Worm (Caenorhabditis elegans): Measurements from ENCODE around the gene F54C4.4.

The F54C4.4 gene

DNA sequence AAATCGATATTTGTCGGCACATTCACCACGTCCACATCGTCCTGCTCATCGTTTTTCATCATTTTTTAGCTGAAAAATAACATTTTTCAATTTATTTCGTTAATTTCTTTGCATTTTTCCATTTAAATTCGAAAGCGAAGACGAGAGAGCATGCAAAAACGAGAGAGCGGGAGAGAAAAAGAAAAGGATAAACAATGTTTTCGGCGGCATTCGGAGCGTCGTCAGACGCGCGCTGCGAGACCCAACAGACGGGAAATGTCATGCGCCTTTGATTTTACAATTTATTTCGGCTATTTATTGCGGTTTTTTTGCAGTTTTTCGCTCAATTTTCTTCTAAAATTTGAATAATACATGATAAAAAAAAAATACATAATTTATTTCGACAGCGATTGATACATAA is 865 bp downstream of the F54C4.4 start, which contains the start of gene attf-3 (continued):
- TF ChIP-seq F33H1.4 (GFP tag; IDR thresholded peaks at IDR 0.05): peak; percentile 93
- TF ChIP-seq madf-6 (GFP tag; IDR thresholded peaks at IDR 0.05): peak; percentile 78
- TF ChIP-seq zfh-2 (GFP tag; conservative IDR thresholded peaks at IDR 0.05): 0 out of 2 replicates have a peak, but pooled peaks have one; percentile 9
- no peak for TF ChIP-seq nhr-80 (tag; optimal IDR thresholded peaks at IDR 0.05)
- TF ChIP-seq T26A5.8 (tag; optimal IDR thresholded peaks at IDR 0.05): no peak
- peak; percentile 48; the same call in 1 of the 2 replicates for TF ChIP-seq ekl-4 (GFP tag; IDR thresholded peaks at IDR 0.05)
- peak; percentile 15 for TF ChIP-seq snpc-1.1 (tag; optimal IDR thresholded peaks at IDR 0.05; ENCODE audit: insufficient read depth)
- no peak for TF ChIP-seq ztf-18 (tag; optimal IDR thresholded peaks at IDR 0.05)
- peak; percentile 95 for TF ChIP-seq D2030.7 (GFP tag; IDR thresholded peaks at IDR 0.05)
- peak; percentile 91 for TF ChIP-seq attf-5 (GFP tag; optimal IDR thresholded peaks at IDR 0.05)
- peak; percentile 54 for TF ChIP-seq madf-10 (tag; optimal IDR thresholded peaks at IDR 0.05)
- TF ChIP-seq B0019.2 (GFP tag; conservative IDR thresholded peaks at IDR 0.05): peak; percentile 77
- TF ChIP-seq dox-1 (GFP tag; IDR thresholded peaks at IDR 0.05): peak; percentile 89
- peak; percentile 30 for TF ChIP-seq snpc-4 (GFP tag; optimal IDR thresholded peaks at IDR 0.05)
- TF ChIP-seq snpc-4 (tag; optimal IDR thresholded peaks at IDR 0.05): peak in 2 of 4 experiments; percentile 38
- TF ChIP-seq ceh-91 (GFP tag; IDR thresholded peaks at IDR 0.05): peak; percentile 77
- no peak for TF ChIP-seq nhr-90 (tag; optimal IDR thresholded peaks at IDR 0.05)
- peak; percentile 60 for TF ChIP-seq lin-54 (GFP tag; optimal IDR thresholded peaks at IDR 0.05)
- peak; percentile 58 for TF ChIP-seq tbp1 (GFP tag; optimal IDR thresholded peaks at IDR 0.05)
- no peak for TF ChIP-seq F57A8.1 (GFP tag; optimal IDR thresholded peaks at IDR 0.05)
- TF ChIP-seq lin-35 (GFP tag; optimal IDR thresholded peaks at IDR 0.05): peak in 1 of 3 experiments; percentile 36
- TF ChIP-seq let-607 (tag; optimal IDR thresholded peaks at IDR 0.05): no peak
- peak; percentile 61 for TF ChIP-seq dpl-1 (GFP tag; optimal IDR thresholded peaks at IDR 0.05)
- TF ChIP-seq attf-3 (GFP tag; conservative IDR thresholded peaks at IDR 0.05): peak; percentile 93
- peak; percentile 79 for TF ChIP-seq efl-1 (GFP tag; optimal IDR thresholded peaks at IDR 0.05)
- no peak for TF ChIP-seq ztf-28 (GFP tag; IDR thresholded peaks at IDR 0.05)
- no peak for TF ChIP-seq nhr-120 (GFP tag; IDR thresholded peaks at IDR 0.05)
- no peak for TF ChIP-seq aptf-3 (GFP tag; IDR thresholded peaks at IDR 0.05)
- TF ChIP-seq hmg-1.2 (GFP tag; IDR thresholded peaks at IDR 0.05): peak; percentile 94
- TF ChIP-seq B0336.3 (GFP tag; IDR thresholded peaks at IDR 0.05): 0 out of 2 replicates have a peak, but pooled peaks have one; percentile 30
- TF ChIP-seq snpc-3.4 (tag; optimal IDR thresholded peaks at IDR 0.05): peak; percentile 59

DNA sequence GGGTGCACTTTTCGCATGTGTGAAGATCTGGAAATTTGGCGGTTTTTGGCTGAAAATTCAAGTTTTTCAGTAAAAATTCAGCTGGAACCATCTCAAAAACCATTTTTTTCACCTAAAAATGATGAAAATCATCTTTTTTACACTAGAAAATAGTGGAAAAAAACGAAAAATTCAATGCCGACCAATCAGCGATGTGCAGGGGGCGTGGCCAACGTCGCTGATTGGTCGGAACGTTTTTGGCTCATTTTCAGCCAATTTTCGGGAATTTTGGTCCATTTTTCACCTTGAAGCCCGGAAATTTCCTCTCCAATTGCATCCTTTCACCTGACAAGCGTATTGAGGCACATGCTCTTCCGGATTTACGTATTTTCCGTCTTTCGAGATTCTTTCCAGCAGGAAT is 2.8 kb downstream of the F54C4.4 start:
- TF ChIP-seq B0019.2 (GFP tag; conservative IDR thresholded peaks at IDR 0.05) (no peak), nfyb-1 (GFP tag; IDR thresholded peaks at IDR 0.05) (peak; percentile 76; the same call in 1 of the 2 replicates), ceh-79 (tag; optimal IDR thresholded peaks at IDR 0.05) (no peak), C06A6.2 (GFP tag; conservative IDR thresholded peaks at IDR 0.05) (no peak), nfya-2 (GFP tag; IDR thresholded peaks at IDR 0.05) (0 out of 2 replicates have a peak, but pooled peaks have one; percentile 77), F10E7.11 (tag; optimal IDR thresholded peaks at IDR 0.05) (no peak), Y53G8AR.9 (GFP tag; conservative IDR thresholded peaks at IDR 0.05) (no peak)

- TF ChIP-seq D2030.7 (GFP tag; IDR thresholded peaks at IDR 0.05) (no peak), zfh-2 (GFP tag; conservative IDR thresholded peaks at IDR 0.05) (peak; percentile 84), egrh-3 (GFP tag; IDR thresholded peaks at IDR 0.05) (peak; percentile 70; the same call in 1 of the 2 replicates), Y67H2A.10 (GFP tag; conservative IDR thresholded peaks at IDR 0.05) (no peak), ceh-58 (GFP tag; IDR thresholded peaks at IDR 0.05) (no peak), rcor-1 (GFP tag; IDR thresholded peaks at IDR 0.05) (no peak), ceh-27 (GFP tag; optimal IDR thresholded peaks at IDR 0.05) (no peak), snpc-3.4 (tag; optimal IDR thresholded peaks at IDR 0.05) (no peak), F49E8.2 (tag; optimal IDR thresholded peaks at IDR 0.05; ENCODE audit: insufficient read depth) (no peak)
Observed at ce11 chrIII:72078-72477, 15.1 kb downstream of the F54C4.4 start.
